Fruit fly (Drosophila melanogaster) whole organism, wandering third instar larva: ENCODE measurements around the gene Ndfip.

Source experiments
- Abd-B ChIP-seq: fragments of >200 bp; optimal IDR thresholded peaks from 2 replicates; lab custom pipeline; 2017; ENCODE audit warnings: missing biosample characterization, missing genetic modification characterization
- CG32264 ChIP-seq: fragments of 200-800 bp; sonication (Bioruptor generic); optimal IDR thresholded peaks from 2 replicates; lab custom pipeline; 2016; ENCODE audit warnings: missing biosample characterization, missing genetic modification characterization
- CG9705 ChIP-seq: fragments of 200-800 bp; sonication (Bioruptor generic); optimal IDR thresholded peaks from 2 replicates; lab custom pipeline; 2018; ENCODE audit warnings: missing biosample characterization, mild to moderate bottlenecking, missing genetic modification characterization
- CrebA ChIP-seq: fragments of 200-800 bp; sonication (Bioruptor generic); optimal IDR thresholded peaks from 2 replicates; lab custom pipeline; 2016; ENCODE audit warnings: missing biosample characterization, mild to moderate bottlenecking, missing genetic modification characterization, borderline replicate concordance
- Dfd ChIP-seq: fragments of >200 bp; optimal IDR thresholded peaks from 2 replicates; lab custom pipeline; 2017; ENCODE audit warnings: missing biosample characterization, missing genetic modification characterization
- Dif ChIP-seq: fragments of 200-275, 200-300 bp; sonication (Bioruptor generic); optimal IDR thresholded peaks from 2 replicates; lab custom pipeline; 2018; ENCODE audit warnings: missing biosample characterization, missing genetic modification characterization; ENCODE audit not compliant: partially characterized antibody
- GATAd ChIP-seq: sonication (Bioruptor generic); optimal IDR thresholded peaks from 2 replicates; lab custom pipeline; 2016; ENCODE audit warnings: missing biosample characterization, missing genetic modification characterization
- HLH106 ChIP-seq: fragments of 200-800 bp; optimal IDR thresholded peaks from 3 replicates; lab custom pipeline; 2019; ENCODE audit warnings: missing biosample characterization, mild to moderate bottlenecking, missing genetic modification characterization, moderate library complexity
- Hnf4 ChIP-seq: fragments of 200-800 bp; sonication (Bioruptor generic); optimal IDR thresholded peaks from 2 replicates; lab custom pipeline; 2016; ENCODE audit warnings: missing biosample characterization, mild to moderate bottlenecking, missing genetic modification characterization
- Hr78 ChIP-seq: fragments of >200 bp; optimal IDR thresholded peaks from 2 replicates; lab custom pipeline; 2017; ENCODE audit warnings: missing biosample characterization, missing genetic modification characterization
- Hr83 ChIP-seq: fragments of 200-300 bp; sonication (Bioruptor generic); optimal IDR thresholded peaks from 2 replicates; lab custom pipeline; 2016; ENCODE audit warnings: missing biosample characterization, mild to moderate bottlenecking, missing genetic modification characterization, moderate library complexity; ENCODE audit not compliant: poor library complexity, severe bottlenecking
- Jra ChIP-seq: sonication (Bioruptor generic); optimal IDR thresholded peaks from 2 replicates; lab custom pipeline; 2016; ENCODE audit warnings: missing biosample characterization, missing genetic modification characterization
- Mio ChIP-seq: sonication (Bioruptor generic); optimal IDR thresholded peaks from 2 replicates; lab custom pipeline; 2016; ENCODE audit warnings: missing biosample characterization, missing genetic modification characterization
- Myc ChIP-seq: fragments of >200 bp; optimal IDR thresholded peaks from 2 replicates; lab custom pipeline; 2017
- N ChIP-seq: fragments of >200 bp; optimal IDR thresholded peaks from 2 replicates; lab custom pipeline; 2018; ENCODE audit warnings: missing biosample characterization, missing external identifiers, missing genetic modification characterization
- OdsH ChIP-seq: fragments of 200-800 bp; sonication (Bioruptor generic); optimal IDR thresholded peaks from 2 replicates; lab custom pipeline; 2016; ENCODE audit warnings: missing biosample characterization, mild to moderate bottlenecking, missing genetic modification characterization
- Rel ChIP-seq, 2 experiments: fragments of 200-800 bp; sonication (Bioruptor generic) in 1 of 2; optimal IDR thresholded peaks; 2 replicates in 1 of 2; 3 replicates in 1 of 2; lab custom pipeline; 2016 to 2019; ENCODE audit warnings: mild to moderate bottlenecking in 2 of 2, missing biosample characterization in 2 of 2, missing genetic modification characterization in 2 of 2, moderate library complexity in 1 of 2
- Sp1 ChIP-seq: fragments of 200-800 bp; sonication (Bioruptor generic); optimal IDR thresholded peaks from 3 replicates; lab custom pipeline; 2019; ENCODE audit warnings: missing biosample characterization, mild to moderate bottlenecking, missing genetic modification characterization, moderate library complexity
- Vsx2 ChIP-seq: fragments of 200-300, 225-300 bp; sonication (Bioruptor generic); optimal IDR thresholded peaks from 2 replicates; lab custom pipeline; 2018; ENCODE audit warnings: missing biosample characterization, missing genetic modification characterization; ENCODE audit not compliant: partially characterized antibody
- br ChIP-seq: fragments of 200-800 bp; sonication (Bioruptor generic); optimal IDR thresholded peaks from 2 replicates; lab custom pipeline; 2016; ENCODE audit warnings: missing biosample characterization, missing genetic modification characterization
- brk ChIP-seq: fragments of 200-800 bp; sonication (Bioruptor generic); optimal IDR thresholded peaks from 2 replicates; lab custom pipeline; 2016; ENCODE audit warnings: missing biosample characterization, mild to moderate bottlenecking, missing genetic modification characterization
- dl ChIP-seq, 2 experiments: fragments of 175-275, 200-275 bp in 1 of 2; fragments of 200-275 bp in 1 of 2; sonication (Bioruptor generic); optimal IDR thresholded peaks; lab custom pipeline; 2018; ENCODE audit warnings: mild to moderate bottlenecking in 2 of 2, missing biosample characterization in 2 of 2, missing genetic modification characterization in 2 of 2, moderate library complexity in 2 of 2; ENCODE audit not compliant: partially characterized antibody in 2 of 2, insufficient read depth in 1 of 2
- dmrt93B ChIP-seq: fragments of 200-800 bp; sonication (Bioruptor generic); optimal IDR thresholded peaks from 2 replicates; lab custom pipeline; 2018; ENCODE audit warnings: missing biosample characterization, mild to moderate bottlenecking, missing genetic modification characterization
- dsf ChIP-seq: sonication (Bioruptor generic); optimal IDR thresholded peaks from 2 replicates; lab custom pipeline; 2016; ENCODE audit warnings: missing biosample characterization, missing genetic modification characterization, borderline replicate concordance
- ey ChIP-seq: fragments of 200-800 bp; sonication (Bioruptor generic); optimal IDR thresholded peaks from 2 replicates; lab custom pipeline; 2016; ENCODE audit warnings: missing biosample characterization, missing genetic modification characterization
- foxo ChIP-seq, 2 experiments: fragments of 200-800 bp; sonication (Bioruptor generic); optimal IDR thresholded peaks; 2 replicates in 1 of 2; 3 replicates in 1 of 2; lab custom pipeline; 2016 to 2017; ENCODE audit warnings: missing biosample characterization in 2 of 2, missing genetic modification characterization in 2 of 2
- fru ChIP-seq: fragments of 200-800 bp; sonication (Bioruptor generic); optimal IDR thresholded peaks from 3 replicates; lab custom pipeline; 2016; ENCODE audit warnings: missing biosample characterization, mild to moderate bottlenecking, missing genetic modification characterization
- h ChIP-seq: fragments of 200-800 bp; sonication (Bioruptor generic); optimal IDR thresholded peaks from 3 replicates; lab custom pipeline; 2016; ENCODE audit warnings: missing biosample characterization, mild to moderate bottlenecking, missing genetic modification characterization
- jim ChIP-seq: fragments of 175-275, 200-325 bp; sonication (Bioruptor generic); optimal IDR thresholded peaks from 2 replicates; lab custom pipeline; 2016; ENCODE audit warnings: missing biosample characterization, mild to moderate bottlenecking, missing genetic modification characterization
- lola ChIP-seq: fragments of >200 bp; optimal IDR thresholded peaks from 2 replicates; lab custom pipeline; 2017; ENCODE audit warnings: missing biosample characterization, missing genetic modification characterization
- pan ChIP-seq: fragments of >200 bp; optimal IDR thresholded peaks from 2 replicates; lab custom pipeline; 2017
- psq ChIP-seq: fragments of 200-800 bp; sonication (Bioruptor generic); optimal IDR thresholded peaks from 3 replicates; lab custom pipeline; 2017; ENCODE audit warnings: missing biosample characterization, mild to moderate bottlenecking, missing genetic modification characterization, moderate library complexity
- rgr ChIP-seq: fragments of 200-800 bp; sonication (Bioruptor generic); optimal IDR thresholded peaks from 3 replicates; lab custom pipeline; 2016; ENCODE audit warnings: missing biosample characterization, mild to moderate bottlenecking, missing genetic modification characterization
- sage ChIP-seq: fragments of 200-800 bp; sonication (Bioruptor generic); optimal IDR thresholded peaks from 2 replicates; lab custom pipeline; 2016; ENCODE audit warnings: missing biosample characterization, mild to moderate bottlenecking, missing genetic modification characterization
- sv ChIP-seq: fragments of 200-800 bp; sonication (Bioruptor generic); optimal IDR thresholded peaks from 3 replicates; lab custom pipeline; 2016; ENCODE audit warnings: missing biosample characterization, missing genetic modification characterization
- tai ChIP-seq: sonication (Bioruptor generic); optimal IDR thresholded peaks from 2 replicates; lab custom pipeline; 2016; ENCODE audit warnings: missing biosample characterization, missing genetic modification characterization
- usp ChIP-seq: fragments of >200 bp; optimal IDR thresholded peaks from 2 replicates; lab custom pipeline; 2017; ENCODE audit warnings: missing biosample characterization, missing genetic modification characterization
- woc ChIP-seq: sonication (Bioruptor generic); optimal IDR thresholded peaks from 2 replicates; lab custom pipeline; 2016; ENCODE audit warnings: missing biosample characterization, mild to moderate bottlenecking, missing genetic modification characterization

Ndfip gene

DNA sequence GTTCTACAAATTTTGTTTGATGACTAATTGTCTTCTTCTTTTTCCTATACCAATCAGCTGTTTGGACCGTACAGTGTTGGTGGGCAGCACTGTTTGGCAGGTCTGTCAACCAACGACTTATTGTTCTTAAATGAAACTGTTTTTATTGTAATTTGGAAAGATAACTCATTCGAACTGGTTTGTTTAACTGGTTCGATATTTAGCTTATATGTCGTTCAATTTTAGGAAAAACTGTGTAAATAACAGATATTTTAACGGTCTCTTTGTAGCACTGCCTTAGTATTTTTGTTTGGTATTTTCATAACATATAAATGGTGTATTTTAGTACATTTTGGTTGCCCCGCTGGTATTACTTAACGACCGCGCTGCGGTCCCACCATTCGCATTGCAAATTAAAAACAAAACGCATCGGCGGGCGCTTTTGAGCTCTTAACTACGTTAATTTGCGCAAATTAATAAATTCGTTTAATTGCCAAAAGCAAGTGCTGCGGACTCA lies 32.6 kb downstream of the Ndfip start, which contains the start of the genes Vps60 and anchor:
TSS of gene Vps60 (minus strand) at position 175 of the 496 bp plus-strand sequence.
TSS of gene anchor (plus strand) at position 374 of the 496 bp plus-strand sequence.
- TF ChIP-seq Myc (lab: Kevin White, UChicago) (peak; percentile 60), foxo (GFP tag; optimal IDR thresholded peaks at IDR 0.05; lab: Kevin White, UChicago) (peak in 1 of 2 experiments; percentile 79), Jra (GFP tag; lab: Kevin White, UChicago) (peak; percentile 93), sage (GFP tag; lab: Kevin White, UChicago) (peak; percentile 47), Hr78 (GFP tag; lab: Kevin White, UChicago) (no peak), sv (peak; percentile 54), Mio (peak; percentile 29), h (peak; percentile 80), ey (GFP tag; lab: Kevin White, UChicago) (peak; percentile 72), pan (no peak), CG32264 (GFP tag; lab: Kevin White, UChicago) (peak; percentile 50), Vsx2 (GFP tag; lab: Kevin White, UChicago) (no peak), dmrt93B (peak; percentile 6), lola (GFP tag; lab: Kevin White, UChicago) (no peak), CrebA (GFP tag; lab: Kevin White, UChicago) (no peak), Abd-B (GFP tag; lab: Kevin White, UChicago) (no peak), dsf (GFP tag; lab: Kevin White, UChicago) (peak; percentile 50), usp (GFP tag; lab: Kevin White, UChicago) (no peak), fru (peak; percentile 78), brk (GFP tag; lab: Kevin White, UChicago) (peak; percentile 84), HLH106 (tag; lab: Kevin White, UChicago) (peak; percentile 44), tai (GFP tag; lab: Kevin White, UChicago) (peak; percentile 92), psq (GFP tag; lab: Kevin White, UChicago) (peak; percentile 63), Rel (GFP tag; optimal IDR thresholded peaks at IDR 0.05; lab: Kevin White, UChicago) (no peak), Rel (tag; optimal IDR thresholded peaks at IDR 0.05; lab: Kevin White, UChicago) (peak; percentile 86), CG9705 (GFP tag; lab: Kevin White, UChicago) (peak; percentile 28), dl (GFP tag; optimal IDR thresholded peaks at IDR 0.05; lab: Kevin White, UChicago; ENCODE audit: insufficient read depth in 1 of 2, partially characterized antibody in 2 of 2) (no peak), jim (no peak), woc (GFP tag; lab: Kevin White, UChicago) (peak; percentile 66), Hr83 (GFP tag; lab: Kevin White, UChicago) (peak; percentile 14), GATAd (GFP tag; lab: Kevin White, UChicago) (no peak), Hnf4 (peak; percentile 90), rgr (GFP tag; lab: Kevin White, UChicago) (peak; percentile 82), OdsH (peak; percentile 64), Dif (GFP tag; lab: Kevin White, UChicago) (no peak), Dfd (GFP tag; lab: Kevin White, UChicago) (no peak), br (GFP tag; lab: Kevin White, UChicago) (peak; percentile 75), N (GFP tag; lab: Kevin White, UChicago) (no peak), Sp1 (GFP tag; lab: Kevin White, UChicago) (peak; percentile 60)
- TF ChIP-seq, all 38 proteins: peak for 25

DNA sequence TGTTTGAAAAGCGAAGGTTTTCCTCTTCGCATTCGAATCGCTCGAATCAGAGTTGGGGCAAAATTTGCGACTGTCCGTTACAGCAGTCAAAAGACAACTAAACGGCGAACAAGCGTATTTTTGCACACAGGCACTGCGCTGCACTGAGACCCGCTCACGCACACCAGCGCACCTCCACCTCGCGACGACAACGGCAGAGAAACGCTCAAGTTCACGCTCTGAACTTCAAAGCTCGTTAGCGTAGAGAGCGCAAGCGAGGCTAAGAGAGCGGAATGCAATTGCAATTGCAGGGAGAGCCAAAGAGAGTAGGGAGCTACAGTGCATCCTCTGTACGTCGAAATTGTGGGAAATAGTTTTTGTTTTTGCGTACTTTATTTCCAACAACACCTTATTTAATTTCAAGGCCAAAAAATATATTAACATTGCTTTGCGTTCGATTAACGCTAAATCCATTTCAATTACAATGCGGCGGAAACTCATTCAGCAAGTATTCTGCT lies 34.8 kb downstream of the Ndfip start, which contains the start of gene Eip74EF:
TSS of gene Eip74EF (minus strand) at position 117 of the 497 bp plus-strand sequence.
- TF ChIP-seq Rel (GFP tag; optimal IDR thresholded peaks at IDR 0.05; lab: Kevin White, UChicago), result peak; percentile 80
- peak; percentile 38 for TF ChIP-seq Rel (tag; optimal IDR thresholded peaks at IDR 0.05; lab: Kevin White, UChicago)
- TF ChIP-seq jim, result no peak
- peak; percentile 96 to 98 for TF ChIP-seq dl (GFP tag; optimal IDR thresholded peaks at IDR 0.05; lab: Kevin White, UChicago; ENCODE audit: insufficient read depth in 1 of 2, partially characterized antibody in 2 of 2)
- peak; percentile 60 for TF ChIP-seq HLH106 (tag; lab: Kevin White, UChicago)
- TF ChIP-seq brk (GFP tag; lab: Kevin White, UChicago), result no peak
- peak; percentile 77 for TF ChIP-seq ey (GFP tag; lab: Kevin White, UChicago)
- TF ChIP-seq Hr78 (GFP tag; lab: Kevin White, UChicago), result no peak
- TF ChIP-seq dmrt93B, result no peak
- TF ChIP-seq lola (GFP tag; lab: Kevin White, UChicago), result no peak
- peak; percentile 26 for TF ChIP-seq CG32264 (GFP tag; lab: Kevin White, UChicago)
- TF ChIP-seq Jra (GFP tag; lab: Kevin White, UChicago), result peak; percentile 45
- no peak for TF ChIP-seq Abd-B (GFP tag; lab: Kevin White, UChicago)
- TF ChIP-seq psq (GFP tag; lab: Kevin White, UChicago), result peak; percentile 56
- TF ChIP-seq CG9705 (GFP tag; lab: Kevin White, UChicago), result peak; percentile 33
- no peak for TF ChIP-seq sv
- peak; percentile 56 for TF ChIP-seq Hnf4
- no peak for TF ChIP-seq dsf (GFP tag; lab: Kevin White, UChicago)
- peak; percentile 67 for TF ChIP-seq OdsH
- TF ChIP-seq Myc (lab: Kevin White, UChicago), result no peak
- peak; percentile 86 for TF ChIP-seq Vsx2 (GFP tag; lab: Kevin White, UChicago)
- peak; percentile 96 for TF ChIP-seq Dif (GFP tag; lab: Kevin White, UChicago)
- TF ChIP-seq Mio, result no peak
- peak; percentile 74 for TF ChIP-seq h
- peak; percentile 71 for TF ChIP-seq sage (GFP tag; lab: Kevin White, UChicago)
- no peak for TF ChIP-seq GATAd (GFP tag; lab: Kevin White, UChicago)
- peak; percentile 4 to 74 for TF ChIP-seq foxo (GFP tag; optimal IDR thresholded peaks at IDR 0.05; lab: Kevin White, UChicago)
- TF ChIP-seq tai (GFP tag; lab: Kevin White, UChicago), result peak; percentile 74
- TF ChIP-seq br (GFP tag; lab: Kevin White, UChicago), result peak; percentile 69
- TF ChIP-seq fru, result peak; percentile 73
- no peak for TF ChIP-seq pan
- TF ChIP-seq usp (GFP tag; lab: Kevin White, UChicago), result no peak
- peak; percentile 52 for TF ChIP-seq Sp1 (GFP tag; lab: Kevin White, UChicago)
- peak; percentile 51 for TF ChIP-seq Hr83 (GFP tag; lab: Kevin White, UChicago)
- no peak for TF ChIP-seq Dfd (GFP tag; lab: Kevin White, UChicago)
- TF ChIP-seq N (GFP tag; lab: Kevin White, UChicago), result peak; percentile 30
- peak; percentile 59 for TF ChIP-seq CrebA (GFP tag; lab: Kevin White, UChicago)
- TF ChIP-seq rgr (GFP tag; lab: Kevin White, UChicago), result peak; percentile 69
- TF ChIP-seq woc (GFP tag; lab: Kevin White, UChicago), result peak; percentile 78
